Fruit fly (Drosophila melanogaster): ENCODE results near the gene pHCl-2.

dm6 chr3R:31345626-31346025, 40.4 kb upstream of the pHCl-2 start:
- no peak for TF ChIP-seq Myc (optimal IDR thresholded peaks at IDR 0.05)
- TF ChIP-seq h (optimal IDR thresholded peaks at IDR 0.05) = no peak
- no peak for TF ChIP-seq insv (optimal IDR thresholded peaks at IDR 0.05)

Data from Kc167 (cell line).